Worm (Caenorhabditis elegans) whole organism, L3 larva: ENCODE results near the gene Y45G12B.3.
A peak's percentile ranks its signal among the peaks of the same experiment; 100 is the strongest.

Experiments
- R02D3.7 ChIP-seq: fragments of 150-350 bp; optimal IDR thresholded peaks from 2 replicates; lab custom pipeline; 2014; ENCODE audit warnings: missing biosample characterization, missing genetic modification characterization
- aly-2 ChIP-seq: fragments of 150-350 bp; optimal IDR thresholded peaks from 2 replicates; lab custom pipeline; 2014; ENCODE audit warnings: missing biosample characterization, missing genetic modification characterization
- ama-1 ChIP-seq: fragments of 150-350 bp; optimal IDR thresholded peaks from 2 replicates; lab custom pipeline; 2018
- ceh-16 ChIP-seq: sonication (generic microtip); optimal IDR thresholded peaks from 2 replicates; lab custom pipeline; 2017; ENCODE audit warnings: missing biosample characterization, missing genetic modification characterization
- ceh-28 ChIP-seq: fragments of 150-350 bp; optimal IDR thresholded peaks from 2 replicates; lab custom pipeline; 2014; ENCODE audit warnings: missing biosample characterization, missing genetic modification reagents, missing genetic modification characterization
- ceh-9 ChIP-seq: sonication (generic microtip); optimal IDR thresholded peaks from 2 replicates; lab custom pipeline; 2018; ENCODE audit warnings: missing biosample characterization, missing genetic modification characterization
- daf-12 ChIP-seq: fragments of 150-350 bp; optimal IDR thresholded peaks from 2 replicates; lab custom pipeline; 2014; ENCODE audit warnings: missing biosample characterization, missing genetic modification reagents, missing genetic modification characterization
- egl-27 ChIP-seq: sonication (generic microtip); optimal IDR thresholded peaks from 4 replicates; lab custom pipeline; 2017; ENCODE audit warnings: missing biosample characterization, missing genetic modification reagents, missing genetic modification characterization
- egl-5 ChIP-seq: fragments of 150-350 bp; optimal IDR thresholded peaks from 2 replicates; lab custom pipeline; 2017; ENCODE audit warnings: missing biosample characterization, missing genetic modification reagents, missing genetic modification characterization, inconsistent platforms
- elt-2 ChIP-seq: sonication (generic microtip); optimal IDR thresholded peaks from 2 replicates; lab custom pipeline; 2016; ENCODE audit warnings: missing genetic modification reagents, mild to moderate bottlenecking, missing genetic modification characterization, missing compliant biosample characterization
- elt-3 ChIP-seq, 3 experiments: fragments of 150-350 bp in 1 of 3; sonication (generic microtip) in 2 of 3; optimal IDR thresholded peaks; 2 replicates in 2 of 3; 4 replicates in 1 of 3; lab custom pipeline; 2014 to 2017; ENCODE audit warnings: missing biosample characterization in 3 of 3, missing genetic modification characterization in 3 of 3
- eor-1 ChIP-seq, 2 experiments: fragments of 150-350 bp; optimal IDR thresholded peaks; 2 replicates each; lab custom pipeline; 2014 to 2018; ENCODE audit warnings: missing biosample characterization in 2 of 2, missing genetic modification characterization in 2 of 2
- fkh-2 ChIP-seq: fragments of 150-350 bp; optimal IDR thresholded peaks from 2 replicates; lab custom pipeline; 2014; ENCODE audit warnings: missing biosample characterization, missing genetic modification reagents, missing genetic modification characterization
- fos-1 ChIP-seq: fragments of 150-350 bp; optimal IDR thresholded peaks from 2 replicates; lab custom pipeline; 2014; ENCODE audit warnings: missing biosample characterization, missing genetic modification characterization
- hmg-11 ChIP-seq: sonication (generic microtip); optimal IDR thresholded peaks from 2 replicates; lab custom pipeline; 2016; ENCODE audit warnings: missing genetic modification characterization, missing compliant biosample characterization
- jun-1 ChIP-seq: fragments of 150-350 bp; optimal IDR thresholded peaks from 2 replicates; lab custom pipeline; 2014; ENCODE audit warnings: missing biosample characterization, missing genetic modification reagents, missing genetic modification characterization
- lin-15B ChIP-seq: fragments of 150-350 bp; optimal IDR thresholded peaks from 2 replicates; lab custom pipeline; 2014; ENCODE audit warnings: missing biosample characterization, missing genetic modification characterization
- lin-39 ChIP-seq: fragments of 150-350 bp; optimal IDR thresholded peaks from 2 replicates; lab custom pipeline; 2018; ENCODE audit warnings: missing biosample characterization, missing genetic modification reagents, missing genetic modification characterization
- lsy-12 ChIP-seq: sonication (generic microtip); optimal IDR thresholded peaks from 2 replicates; lab custom pipeline; 2016; ENCODE audit warnings: mild to moderate bottlenecking, missing genetic modification characterization, missing compliant biosample characterization
- mml-1 ChIP-seq: fragments of 150-350 bp; sonication (generic microtip); optimal IDR thresholded peaks from 3 replicates; lab custom pipeline; 2014; ENCODE audit warnings: missing biosample characterization, missing genetic modification characterization
- nfya-1 ChIP-seq: sonication (generic microtip); optimal IDR thresholded peaks from 2 replicates; lab custom pipeline; 2017; ENCODE audit warnings: missing genetic modification characterization, mild to moderate bottlenecking, missing compliant biosample characterization, antibody characterized with exemption, moderate library complexity; ENCODE audit not compliant: insufficient read depth
- nhr-11 ChIP-seq: fragments of 150-350 bp; optimal IDR thresholded peaks from 2 replicates; lab custom pipeline; 2014; ENCODE audit warnings: missing biosample characterization, missing genetic modification characterization
- nhr-23 ChIP-seq: fragments of 150-350 bp; optimal IDR thresholded peaks from 2 replicates; lab custom pipeline; 2014; ENCODE audit warnings: missing biosample characterization, missing genetic modification reagents, missing genetic modification characterization
- nhr-237 ChIP-seq: fragments of 150-350 bp; optimal IDR thresholded peaks from 2 replicates; lab custom pipeline; 2014; ENCODE audit warnings: missing biosample characterization, missing genetic modification characterization
- nhr-25 ChIP-seq: sonication (generic microtip); optimal IDR thresholded peaks from 2 replicates; lab custom pipeline; 2017; ENCODE audit warnings: missing biosample characterization, missing genetic modification characterization
- nhr-43 ChIP-seq: sonication (generic microtip); optimal IDR thresholded peaks from 2 replicates; lab custom pipeline; 2016; ENCODE audit warnings: mild to moderate bottlenecking, missing genetic modification characterization, missing compliant biosample characterization; ENCODE audit not compliant: poor library complexity, severe bottlenecking
- nhr-67 ChIP-seq: fragments of 150-350 bp; optimal IDR thresholded peaks from 2 replicates; lab custom pipeline; 2014; ENCODE audit warnings: missing biosample characterization, missing genetic modification characterization
- nhr-77 ChIP-seq: fragments of 150-350 bp; optimal IDR thresholded peaks from 2 replicates; lab custom pipeline; 2014; ENCODE audit warnings: missing biosample characterization, missing genetic modification characterization
- pha-4 ChIP-seq: fragments of 150-350 bp; optimal IDR thresholded peaks from 2 replicates; lab custom pipeline; 2014; ENCODE audit warnings: missing biosample characterization, missing genetic modification reagents, missing genetic modification characterization
- pqm-1 ChIP-seq: fragments of 150-350 bp; optimal IDR thresholded peaks from 2 replicates; lab custom pipeline; 2017; ENCODE audit warnings: missing biosample characterization, missing genetic modification characterization, inconsistent platforms
- skn-1 ChIP-seq: fragments of 150-350 bp; optimal IDR thresholded peaks from 2 replicates; lab custom pipeline; 2014; ENCODE audit warnings: missing biosample characterization, missing genetic modification characterization
- snpc-4 ChIP-seq: fragments of 150-350 bp; optimal IDR thresholded peaks from 2 replicates; lab custom pipeline; 2014; ENCODE audit warnings: missing biosample characterization, missing genetic modification characterization
- unc-62 ChIP-seq: fragments of 150-350 bp; sonication (generic microtip); optimal IDR thresholded peaks from 4 replicates; lab custom pipeline; 2014; ENCODE audit warnings: missing biosample characterization, missing genetic modification reagents, missing genetic modification characterization
- zag-1 ChIP-seq: fragments of 150-350 bp; optimal IDR thresholded peaks from 2 replicates; lab custom pipeline; 2014; ENCODE audit warnings: missing biosample characterization, missing genetic modification characterization
- ztf-11 ChIP-seq: fragments of 150-350 bp; optimal IDR thresholded peaks from 2 replicates; lab custom pipeline; 2014; ENCODE audit warnings: missing biosample characterization, missing genetic modification characterization
- ztf-4 ChIP-seq: fragments of 150-350 bp; optimal IDR thresholded peaks from 2 replicates; lab custom pipeline; 2014; ENCODE audit warnings: missing biosample characterization, missing genetic modification characterization

The Y45G12B.3 gene

ce11 chrV:2730784-2731480 is 34.9 kb upstream of the Y45G12B.3 start, which contains the start of gene dod-3:
Gene dod-3, minus strand, starts transcription at chrV:2731098.
- TF ChIP-seq eor-1 (tag; optimal IDR thresholded peaks at IDR 0.05; lab: Kevin White, UChicago) = no peak
- no peak for TF ChIP-seq lin-39 (tag; lab: Kevin White, UChicago)
- TF ChIP-seq pha-4 (tag; lab: Kevin White, UChicago) = no peak
- TF ChIP-seq hmg-11 = no peak
- no peak for TF ChIP-seq snpc-4
- TF ChIP-seq nhr-25 (tag; lab: Kevin White, UChicago) = no peak
- TF ChIP-seq mml-1 (tag; lab: Kevin White, UChicago) = no peak
- no peak for TF ChIP-seq egl-5 (tag; lab: Kevin White, UChicago)
- peak; percentile 67 for TF ChIP-seq pqm-1 (tag; lab: Kevin White, UChicago)
- TF ChIP-seq egl-27 = no peak
- peak; percentile 70 for TF ChIP-seq ama-1 (lab: Kevin White, UChicago)
- no peak for TF ChIP-seq nhr-43 (tag; lab: Kevin White, UChicago)
- no peak for TF ChIP-seq lsy-12 (tag; lab: Kevin White, UChicago)
- TF ChIP-seq skn-1 (tag; lab: Kevin White, UChicago) = no peak
- no peak for TF ChIP-seq aly-2 (tag; lab: Kevin White, UChicago)
- TF ChIP-seq elt-2 (tag; lab: Kevin White, UChicago) = peak; percentile 95
- no peak for TF ChIP-seq nfya-1 (tag; lab: Kevin White, UChicago)
- no peak for TF ChIP-seq ztf-4 (tag; lab: Kevin White, UChicago)
- no peak for TF ChIP-seq nhr-11
- no peak for TF ChIP-seq zag-1 (tag; lab: Kevin White, UChicago)

DNA sequence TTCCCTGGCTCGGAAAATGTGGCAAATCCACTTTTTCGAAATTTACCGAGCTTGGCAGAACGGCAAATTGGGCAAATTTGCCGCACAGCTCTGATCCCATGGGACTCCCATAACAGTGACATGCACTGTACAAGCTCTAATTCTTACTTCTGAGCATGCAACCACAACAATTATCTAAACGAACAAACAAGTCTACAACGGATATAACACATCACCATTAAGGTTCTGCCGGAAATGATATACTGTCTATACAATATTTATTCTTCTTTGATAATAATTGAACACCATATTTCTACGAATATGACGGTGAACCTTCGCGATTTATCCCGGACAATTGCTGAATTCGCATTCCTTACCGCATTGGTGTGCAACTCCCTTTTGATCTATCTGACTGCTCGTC is 32.2 kb upstream of the Y45G12B.3 start, which contains the start of gene str-33:
Gene str-33, plus strand, starts transcription at position 301 of the 400 bp plus-strand sequence.
- no peak for TF ChIP-seq nfya-1 (tag; lab: Kevin White, UChicago)
- no peak for TF ChIP-seq jun-1 (tag; lab: Kevin White, UChicago)
- no peak for TF ChIP-seq ceh-16 (tag; lab: Kevin White, UChicago)
- no peak for TF ChIP-seq lsy-12 (tag; lab: Kevin White, UChicago)
- no peak for TF ChIP-seq nhr-23 (tag; lab: Kevin White, UChicago)
- no peak for TF ChIP-seq fos-1 (tag; lab: Kevin White, UChicago)
- TF ChIP-seq ztf-11 (tag; lab: Kevin White, UChicago) = no peak
- TF ChIP-seq ceh-28 (tag; lab: Kevin White, UChicago) = no peak
- no peak for TF ChIP-seq nhr-67
- no peak for TF ChIP-seq skn-1 (tag; lab: Kevin White, UChicago)
- TF ChIP-seq, all 47 proteins: peak for 0

DNA sequence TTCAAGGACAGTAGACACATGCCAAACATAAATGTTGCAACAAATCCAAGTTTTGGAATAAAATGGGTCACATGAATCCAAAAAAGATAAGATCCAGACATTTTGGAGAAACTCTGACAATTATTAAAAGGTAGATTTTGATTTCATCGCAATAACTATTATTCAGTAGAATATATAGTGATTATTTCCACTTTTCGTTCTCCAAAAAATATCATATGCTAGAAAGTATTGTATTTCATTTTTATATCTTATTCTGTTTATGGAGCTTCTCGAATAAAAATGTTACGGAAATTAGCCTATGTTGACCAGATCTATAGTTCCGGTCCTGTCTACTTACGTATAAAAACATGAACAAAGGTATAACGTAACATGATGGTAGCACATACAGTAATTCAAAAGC is 31.0 kb upstream of the Y45G12B.3 start, which contains the start of gene str-13:
Gene str-13, minus strand, starts transcription at position 101 of the 400 bp plus-strand sequence.
- TF ChIP-seq ama-1 (lab: Kevin White, UChicago) (no peak), nhr-23 (tag; lab: Kevin White, UChicago) (no peak), lin-15B (tag; lab: Kevin White, UChicago) (no peak), elt-2 (tag; lab: Kevin White, UChicago) (no peak), nhr-43 (tag; lab: Kevin White, UChicago) (no peak), lin-39 (tag; lab: Kevin White, UChicago) (no peak), nhr-77 (tag; lab: Kevin White, UChicago) (no peak), R02D3.7 (tag; lab: Kevin White, UChicago) (no peak), skn-1 (tag; lab: Kevin White, UChicago) (no peak), elt-3 (tag; optimal IDR thresholded peaks at IDR 0.05; lab: Kevin White, UChicago) (no peak), nhr-11 (no peak), ceh-28 (tag; lab: Kevin White, UChicago) (no peak), daf-12 (tag; lab: Kevin White, UChicago) (no peak), fkh-2 (tag; lab: Kevin White, UChicago) (no peak)
- TF ChIP-seq, all 47 proteins: peak for 0

- TF ChIP-seq skn-1 (tag; lab: Kevin White, UChicago) = no peak
- TF ChIP-seq fkh-2 (tag; lab: Kevin White, UChicago) = no peak
- no peak for TF ChIP-seq fos-1 (tag; lab: Kevin White, UChicago)
- TF ChIP-seq ceh-9 (tag; lab: Kevin White, UChicago) = no peak
- TF ChIP-seq unc-62 (GFP tag; lab: Kevin White, UChicago) = no peak
- no peak for TF ChIP-seq ceh-28 (tag; lab: Kevin White, UChicago)
- no peak for TF ChIP-seq lsy-12 (tag; lab: Kevin White, UChicago)
- no peak for TF ChIP-seq nhr-237 (tag; lab: Kevin White, UChicago)
- no peak for TF ChIP-seq zag-1 (tag; lab: Kevin White, UChicago)
- TF ChIP-seq aly-2 (tag; lab: Kevin White, UChicago) = no peak
- TF ChIP-seq ama-1 (lab: Kevin White, UChicago) = no peak
- TF ChIP-seq nhr-23 (tag; lab: Kevin White, UChicago) = no peak
These were observed 29.2 kb upstream of the Y45G12B.3 start, which contains the start of gene srg-59 for ce11 chrV:2725225-2725624. Gene srg-59, minus strand, starts transcription at chrV:2725325.
